Fruit fly (Drosophila melanogaster): ENCODE results near the gene Obp19b.

dm6 chrX:20389633-20390032 lies 26.9 kb upstream of the Obp19b start:
- TF ChIP-seq dac (GFP tag; optimal IDR thresholded peaks at IDR 0.05) (no peak), svp (GFP tag) (no peak), Sox15 (GFP tag; optimal IDR thresholded peaks at IDR 0.05) (no peak), Lpt (GFP tag; optimal IDR thresholded peaks at IDR 0.05) (no peak)
